Fruit fly (Drosophila melanogaster) whole organism, pupa: Measurements from ENCODE around the gene lectin-28C.

Experiments
- CG10348 ChIP-seq: fragments of 200-800 bp; sonication (Bioruptor generic); IDR thresholded peaks from 2 replicates; pipeline ENCODE4 v1.3.6; 2022; ENCODE audit warnings: missing biosample characterization, missing genetic modification characterization
- CG12605 ChIP-seq: fragments of 200-800 bp; sonication (Bioruptor generic); IDR thresholded peaks from 2 replicates; pipeline ENCODE4 v1.3.6; 2022; ENCODE audit warnings: missing biosample characterization, missing genetic modification characterization
- CG13204 ChIP-seq: fragments of 200-800 bp; sonication (Bioruptor generic); optimal IDR thresholded peaks from 2 replicates; lab custom pipeline; 2018; ENCODE audit warnings: missing biosample characterization, mild to moderate bottlenecking, missing genetic modification characterization, moderate library complexity
- CG14655 ChIP-seq: fragments of 200-800 bp; sonication (Bioruptor generic); optimal IDR thresholded peaks from 3 replicates; lab custom pipeline; 2017; ENCODE audit warnings: mild to moderate bottlenecking, missing biosample characterization, missing genetic modification reagents, missing genetic modification characterization
- CG15710 ChIP-seq: fragments of 200-800 bp; sonication (Bioruptor generic); optimal IDR thresholded peaks from 2 replicates; lab custom pipeline; 2018; ENCODE audit warnings: missing biosample characterization, mild to moderate bottlenecking, missing genetic modification characterization, moderate library complexity
- CG17806 ChIP-seq: fragments of 200-800 bp; sonication (Bioruptor generic); optimal IDR thresholded peaks from 2 replicates; lab custom pipeline; 2018; ENCODE audit warnings: missing biosample characterization, mild to moderate bottlenecking, missing genetic modification characterization, moderate library complexity
- CG32121 ChIP-seq: fragments of 200-800 bp; sonication (Bioruptor generic); IDR thresholded peaks from 2 replicates; pipeline ENCODE4 v1.3.6; 2022; ENCODE audit warnings: missing biosample characterization, missing genetic modification characterization
- CG34367 ChIP-seq: fragments of 200-800 bp; sonication (Bioruptor generic); optimal IDR thresholded peaks from 2 replicates; lab custom pipeline; 2018; ENCODE audit warnings: missing biosample characterization, mild to moderate bottlenecking, missing genetic modification characterization
- CG4496 ChIP-seq: fragments of 200-800 bp; sonication (Bioruptor generic); IDR thresholded peaks from 3 replicates; pipeline ENCODE4 v1.3.6; 2022; ENCODE audit warnings: missing biosample characterization, missing genetic modification characterization
- CG8159 ChIP-seq: fragments of 200-800 bp; sonication (Bioruptor generic); optimal IDR thresholded peaks from 3 replicates; lab custom pipeline; 2018; ENCODE audit warnings: missing biosample characterization, mild to moderate bottlenecking, missing genetic modification characterization, moderate library complexity
- CG8301 ChIP-seq: fragments of 200-800 bp; sonication (Bioruptor generic); optimal IDR thresholded peaks from 2 replicates; lab custom pipeline; 2018; ENCODE audit warnings: missing biosample characterization, mild to moderate bottlenecking, missing genetic modification characterization
- CG9948 ChIP-seq: fragments of 200-800 bp; sonication (Bioruptor generic); optimal IDR thresholded peaks from 2 replicates; lab custom pipeline; 2018; ENCODE audit warnings: missing biosample characterization, mild to moderate bottlenecking, missing genetic modification characterization, moderate library complexity
- D1 ChIP-seq: fragments of 200-800 bp; sonication (Bioruptor generic); optimal IDR thresholded peaks from 2 replicates; lab custom pipeline; 2018; ENCODE audit warnings: missing biosample characterization, mild to moderate bottlenecking, missing genetic modification characterization, moderate library complexity
- EcR ChIP-seq: fragments of 200-800 bp; sonication (Bioruptor generic); optimal IDR thresholded peaks from 3 replicates; lab custom pipeline; 2019; ENCODE audit warnings: missing biosample characterization, missing genetic modification characterization, mild to moderate bottlenecking, moderate library complexity, missing genetic modification reagents
- Ets98B ChIP-seq: fragments of 200-800 bp; sonication (Bioruptor generic); IDR thresholded peaks from 2 replicates; pipeline ENCODE4 v1.3.6; 2022; ENCODE audit warnings: missing biosample characterization, missing genetic modification characterization
- Pif1A ChIP-seq: fragments of 200-800 bp; sonication (Bioruptor generic); optimal IDR thresholded peaks from 3 replicates; lab custom pipeline; 2016; ENCODE audit warnings: missing biosample characterization, missing genetic modification characterization
- Pif1B ChIP-seq: fragments of 200-800 bp; sonication (Bioruptor generic); optimal IDR thresholded peaks from 3 replicates; lab custom pipeline; 2016; ENCODE audit warnings: missing biosample characterization, missing genetic modification characterization
- Snoo ChIP-seq: fragments of 200-800 bp; sonication (Bioruptor generic); optimal IDR thresholded peaks from 3 replicates; lab custom pipeline; 2017; ENCODE audit warnings: missing biosample characterization, mild to moderate bottlenecking, missing genetic modification characterization, inconsistent platforms
- fd96Ca ChIP-seq: fragments of 200-800 bp; sonication (Bioruptor generic); IDR thresholded peaks from 3 replicates; pipeline ENCODE4 v1.3.6; 2022; ENCODE audit warnings: missing biosample characterization, missing genetic modification characterization
- gl ChIP-seq: fragments of 200-800 bp; sonication (Bioruptor generic); optimal IDR thresholded peaks from 2 replicates; lab custom pipeline; 2018; ENCODE audit warnings: missing biosample characterization, mild to moderate bottlenecking, missing genetic modification characterization
- rn ChIP-seq: fragments of 200-800 bp; sonication (Bioruptor generic); IDR thresholded peaks from 2 replicates; pipeline ENCODE4 v1.3.6; 2022; ENCODE audit warnings: missing biosample characterization, missing genetic modification characterization

lectin-28C gene

DNA sequence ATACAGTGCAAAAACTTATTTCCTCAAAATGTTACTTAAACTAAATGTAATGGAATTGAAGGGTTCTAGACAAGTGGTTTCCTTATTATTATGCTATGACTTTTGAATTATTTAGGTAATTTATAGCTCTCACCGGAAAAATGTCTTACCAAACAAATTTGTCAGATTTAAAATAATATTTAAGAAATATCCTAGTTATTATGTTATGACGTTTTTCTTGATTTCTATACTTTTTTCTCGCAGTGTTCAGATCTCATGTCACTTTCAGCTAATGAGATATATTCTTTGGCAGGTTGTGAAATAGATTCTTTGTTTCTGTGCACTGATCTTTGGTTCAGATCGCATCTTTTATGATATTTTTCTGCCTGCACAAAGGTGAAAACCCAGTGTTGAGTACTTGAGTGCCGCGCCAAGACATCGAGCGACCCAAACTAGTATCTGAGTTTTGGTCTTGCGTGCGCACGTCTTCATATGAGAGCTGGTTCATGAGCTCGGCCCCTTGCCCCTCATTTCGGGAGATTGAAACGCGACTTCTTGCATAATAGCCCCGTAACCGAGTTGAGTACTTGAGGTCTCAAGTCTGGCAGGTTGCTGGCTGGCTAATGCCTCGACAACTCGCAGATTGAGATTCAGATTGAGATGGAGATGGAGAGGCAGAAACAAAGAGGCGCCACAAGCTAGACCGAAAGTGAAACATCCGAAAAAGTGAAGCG lies 19.8 kb downstream of the lectin-28C start:
- no peak for TF ChIP-seq fd96Ca (GFP tag; lab: Robert Waterston, UW)
- TF ChIP-seq CG10348 (GFP tag; lab: Robert Waterston, UW): no peak
- peak; percentile 17 for TF ChIP-seq CG9948
- 0 out of 3 replicates have a peak, but pooled peaks have one; percentile 41 for TF ChIP-seq CG4496 (GFP tag; lab: Robert Waterston, UW)
- peak; percentile 24 for TF ChIP-seq CG8159
- TF ChIP-seq CG14655 (GFP tag; lab: Kevin White, UChicago): peak; percentile 44

DNA sequence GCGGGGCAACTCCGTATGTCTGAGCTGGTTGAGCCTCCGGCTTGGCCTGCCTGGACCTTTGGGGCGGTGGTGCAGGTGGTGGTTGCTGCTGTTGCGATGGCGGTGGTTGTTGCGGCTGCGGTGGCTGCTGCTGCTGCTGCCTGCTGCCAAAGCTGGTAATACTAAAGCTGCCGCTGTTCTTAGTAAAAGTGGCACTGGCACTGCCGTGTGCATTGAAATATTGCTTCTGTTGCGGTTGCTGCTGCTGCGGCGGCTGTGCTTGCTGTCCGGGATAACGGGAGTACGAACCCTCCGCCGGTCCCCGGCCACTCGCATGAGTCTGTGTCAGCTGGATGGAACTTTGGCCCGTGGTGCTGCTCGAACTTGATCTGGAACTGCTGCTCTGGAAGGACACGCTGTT lies 21.5 kb downstream of the lectin-28C start:
- no peak for TF ChIP-seq CG17806 (tag; lab: Kevin White, UChicago)

- TF ChIP-seq Ets98B (GFP tag; lab: Robert Waterston, UW): peak; percentile 81
- no peak for TF ChIP-seq D1 (tag; lab: Kevin White, UChicago)
- TF ChIP-seq CG34367 (tag; lab: Kevin White, UChicago): peak; percentile 75
- no peak for TF ChIP-seq CG8301 (tag; lab: Kevin White, UChicago)
- TF ChIP-seq CG13204: peak; percentile 87
- peak; percentile 83 for TF ChIP-seq CG4496 (GFP tag; lab: Robert Waterston, UW)
- peak; percentile 65 for TF ChIP-seq Snoo (tag; lab: Kevin White, UChicago)
- peak; percentile 91 for TF ChIP-seq gl (tag; lab: Kevin White, UChicago)
- TF ChIP-seq CG17806 (tag; lab: Kevin White, UChicago): peak; percentile 61
- TF ChIP-seq CG12605 (GFP tag; lab: Robert Waterston, UW): peak; percentile 87
- peak; percentile 61 for TF ChIP-seq Pif1B
- TF ChIP-seq CG8159: peak; percentile 69
- TF ChIP-seq CG15710 (tag; lab: Kevin White, UChicago): peak; percentile 68
- peak; percentile 74 for TF ChIP-seq Pif1A (GFP tag; lab: Kevin White, UChicago)
- TF ChIP-seq CG9948: peak; percentile 38
- peak; percentile 5 for TF ChIP-seq CG14655 (GFP tag; lab: Kevin White, UChicago)
- TF ChIP-seq fd96Ca (GFP tag; lab: Robert Waterston, UW): peak; percentile 55; the same call in 1 of the 3 replicates
- peak; percentile 51 for TF ChIP-seq EcR (GFP tag; lab: Kevin White, UChicago)
- TF ChIP-seq CG32121 (GFP tag; lab: Robert Waterston, UW): peak; percentile 64
- peak; percentile 54; the same call in 1 of the 2 replicates for TF ChIP-seq rn (GFP tag; lab: Robert Waterston, UW)
- no peak for TF ChIP-seq CG10348 (GFP tag; lab: Robert Waterston, UW)
- TF ChIP-seq, all 21 proteins: peak for 18
Observed at dm6 chr2L:7879292-7879894, 22.5 kb downstream of the lectin-28C start, which contains the start of gene spz3. Gene spz3, minus strand, starts transcription at chr2L:7879552.

dm6 chr2L:7880458-7880857 lies 23.6 kb downstream of the lectin-28C start:
- TF ChIP-seq CG8159: no peak
- no peak for TF ChIP-seq CG13204
- TF ChIP-seq CG10348 (GFP tag; lab: Robert Waterston, UW): no peak
- no peak for TF ChIP-seq CG17806 (tag; lab: Kevin White, UChicago)
- TF ChIP-seq CG14655 (GFP tag; lab: Kevin White, UChicago): no peak
- TF ChIP-seq rn (GFP tag; lab: Robert Waterston, UW): no peak
- no peak for TF ChIP-seq Pif1B
- peak; percentile 47; the same call in 1 of the 3 replicates for TF ChIP-seq CG4496 (GFP tag; lab: Robert Waterston, UW)
- peak; percentile 74 for TF ChIP-seq EcR (GFP tag; lab: Kevin White, UChicago)
- TF ChIP-seq D1 (tag; lab: Kevin White, UChicago): no peak
- TF ChIP-seq Pif1A (GFP tag; lab: Kevin White, UChicago): no peak
- no peak for TF ChIP-seq Snoo (tag; lab: Kevin White, UChicago)
- TF ChIP-seq fd96Ca (GFP tag; lab: Robert Waterston, UW): 0 out of 3 replicates have a peak, but pooled peaks have one; percentile 20
- TF ChIP-seq CG9948: no peak
- TF ChIP-seq CG12605 (GFP tag; lab: Robert Waterston, UW): 0 out of 2 replicates have a peak, but pooled peaks have one; percentile 14
- TF ChIP-seq Ets98B (GFP tag; lab: Robert Waterston, UW): no peak; the same call in 1 of the 2 replicates
- TF ChIP-seq CG8301 (tag; lab: Kevin White, UChicago): no peak
- TF ChIP-seq gl (tag; lab: Kevin White, UChicago): peak; percentile 70
- TF ChIP-seq CG15710 (tag; lab: Kevin White, UChicago): no peak
- no peak for TF ChIP-seq CG34367 (tag; lab: Kevin White, UChicago)
- TF ChIP-seq CG32121 (GFP tag; lab: Robert Waterston, UW): no peak

DNA sequence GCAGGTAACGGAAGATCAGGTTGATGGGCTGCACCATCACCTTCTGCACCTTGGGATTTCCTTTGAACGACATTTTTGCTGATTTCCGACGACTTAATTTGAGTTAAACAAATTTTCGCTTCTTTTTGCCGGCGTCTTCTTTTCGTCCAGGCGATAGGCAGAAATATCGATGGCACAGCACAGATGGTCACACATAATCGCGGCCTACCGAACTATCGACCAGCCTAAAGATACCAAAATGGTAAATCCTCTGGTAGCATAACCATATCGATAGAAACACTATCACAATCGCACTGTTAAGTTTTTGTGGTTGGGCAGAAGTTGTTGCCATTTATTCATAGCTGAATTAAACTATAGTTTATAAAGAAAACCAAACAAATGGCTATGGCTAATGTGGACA lies 28.4 kb downstream of the lectin-28C start, which contains the start of the genes SmE and CG34132:
SmE (minus strand) TSS at position 180 of the 400 bp plus-strand sequence.
CG34132 (plus strand) TSS at position 233 of the 400 bp plus-strand sequence.
- TF ChIP-seq Pif1B: no peak
- no peak for TF ChIP-seq Ets98B (GFP tag; lab: Robert Waterston, UW)
- no peak for TF ChIP-seq CG34367 (tag; lab: Kevin White, UChicago)
- TF ChIP-seq fd96Ca (GFP tag; lab: Robert Waterston, UW): no peak
- no peak for TF ChIP-seq gl (tag; lab: Kevin White, UChicago)
- TF ChIP-seq EcR (GFP tag; lab: Kevin White, UChicago): no peak
- TF ChIP-seq Snoo (tag; lab: Kevin White, UChicago): no peak
- no peak for TF ChIP-seq CG32121 (GFP tag; lab: Robert Waterston, UW)
- no peak for TF ChIP-seq CG10348 (GFP tag; lab: Robert Waterston, UW)
